Worm (Caenorhabditis elegans) whole organism, L1 larva: Measurements from ENCODE around the gene nphp-2.

Source experiments
- C34B4.2 ChIP-seq: sonication (generic microtip); optimal IDR thresholded peaks from 2 replicates; lab custom pipeline; 2017; ENCODE audit warnings: mild to moderate bottlenecking, missing genetic modification characterization, missing compliant biosample characterization
- F16B12.6 ChIP-seq: fragments of 150-350 bp; optimal IDR thresholded peaks from 2 replicates; lab custom pipeline; 2014; ENCODE audit warnings: missing biosample characterization, missing genetic modification characterization
- Y116A8C.19 ChIP-seq: sonication (generic microtip); optimal IDR thresholded peaks from 2 replicates; lab custom pipeline; 2016; ENCODE audit warnings: missing compliant biosample characterization, missing genetic modification characterization, borderline replicate concordance
- aly-2 ChIP-seq: fragments of 150-350 bp; optimal IDR thresholded peaks from 2 replicates; lab custom pipeline; 2014; ENCODE audit warnings: missing biosample characterization, missing genetic modification characterization
- blmp-1 ChIP-seq: fragments of 150-350 bp; optimal IDR thresholded peaks from 2 replicates; lab custom pipeline; 2014; ENCODE audit warnings: missing biosample characterization, missing genetic modification characterization
- ceh-82 ChIP-seq, 3 experiments: fragments of 150-350 bp in 1 of 3; sonication (generic microtip) in 2 of 3; optimal IDR thresholded peaks; 2 replicates each; lab custom pipeline; 2014 to 2017; ENCODE audit warnings: missing biosample characterization in 3 of 3, missing genetic modification characterization in 3 of 3
- ceh-88 ChIP-seq: fragments of 200-800 bp; sonication (Bioruptor generic); IDR thresholded peaks from 2 replicates; pipeline ENCODE4 v1.3.6; 2022; ENCODE audit warnings: missing genetic modification characterization, missing compliant biosample characterization
- dpl-1 ChIP-seq, 3 experiments: fragments of 150-350 bp in 2 of 3; sonication (generic microtip) in 1 of 3; optimal IDR thresholded peaks; 2 replicates each; lab custom pipeline; 2014 to 2017; ENCODE audit warnings: missing biosample characterization in 3 of 3, missing genetic modification characterization in 3 of 3, missing genetic modification reagents in 3 of 3
- dsc-1 ChIP-seq: sonication (generic microtip); optimal IDR thresholded peaks from 2 replicates; lab custom pipeline; 2016; ENCODE audit warnings: mild to moderate bottlenecking, missing genetic modification characterization, missing compliant biosample characterization
- efl-3 ChIP-seq: fragments of 200-800 bp; sonication (Bioruptor generic); optimal IDR thresholded peaks from 2 replicates; lab custom pipeline; 2018; ENCODE audit warnings: mild to moderate bottlenecking, missing genetic modification characterization, missing compliant biosample characterization
- egl-27 ChIP-seq, 2 experiments: fragments of 150-350 bp in 1 of 2; sonication (generic microtip); optimal IDR thresholded peaks; 3 replicates each; lab custom pipeline; 2017 to 2018; ENCODE audit warnings: missing biosample characterization in 2 of 2, missing genetic modification characterization in 2 of 2, missing genetic modification reagents in 2 of 2
- elt-3 ChIP-seq, 6 experiments: fragments of 150-350 bp in 1 of 6; sonication (generic microtip); optimal IDR thresholded peaks; 2 replicates each; lab custom pipeline; 2017 to 2018; ENCODE audit warnings: missing biosample characterization in 6 of 6, missing genetic modification characterization in 6 of 6, inconsistent platforms in 1 of 6
- ets-5 ChIP-seq: fragments of 200-800 bp; sonication (Bioruptor generic); IDR thresholded peaks from 2 replicates; pipeline ENCODE4 v1.3.6; 2022; ENCODE audit warnings: missing genetic modification characterization, missing compliant biosample characterization
- fkh-4 ChIP-seq: sonication (generic microtip); optimal IDR thresholded peaks from 2 replicates; lab custom pipeline; 2016; ENCODE audit warnings: missing compliant biosample characterization, missing genetic modification characterization, borderline replicate concordance
- fos-1 ChIP-seq: fragments of 150-350 bp; optimal IDR thresholded peaks from 2 replicates; lab custom pipeline; 2014; ENCODE audit warnings: missing biosample characterization, missing genetic modification characterization
- grh-1 ChIP-seq: fragments of 200-800 bp; sonication (Bioruptor generic); IDR thresholded peaks from 2 replicates; pipeline ENCODE4 v1.3.6; 2022; ENCODE audit warnings: missing genetic modification reagents, missing genetic modification characterization, missing compliant biosample characterization
- hpl-2 ChIP-seq: fragments of 150-350 bp; optimal IDR thresholded peaks from 2 replicates; lab custom pipeline; 2014; ENCODE audit warnings: missing biosample characterization, missing genetic modification reagents, missing genetic modification characterization
- irx-1 ChIP-seq: sonication (generic microtip); optimal IDR thresholded peaks from 2 replicates; lab custom pipeline; 2016; ENCODE audit warnings: missing genetic modification characterization, missing compliant biosample characterization
- lin-13 ChIP-seq: fragments of 150-350 bp; optimal IDR thresholded peaks from 2 replicates; lab custom pipeline; 2014; ENCODE audit warnings: missing biosample characterization, missing genetic modification reagents, missing genetic modification characterization
- lin-14 ChIP-seq: fragments of 200-800 bp; sonication (Bioruptor generic); optimal IDR thresholded peaks from 2 replicates; lab custom pipeline; 2018; ENCODE audit warnings: mild to moderate bottlenecking, missing genetic modification characterization, moderate library complexity, missing compliant biosample characterization
- lin-15B ChIP-seq: fragments of 150-350 bp; sonication (generic microtip); optimal IDR thresholded peaks from 3 replicates; lab custom pipeline; 2014; ENCODE audit warnings: missing biosample characterization, missing genetic modification characterization
- lin-35 ChIP-seq, 2 experiments: fragments of 150-350 bp; optimal IDR thresholded peaks; 2 replicates each; lab custom pipeline; 2014; ENCODE audit warnings: missing biosample characterization in 2 of 2, missing genetic modification characterization in 2 of 2, missing genetic modification reagents in 2 of 2
- lin-39 ChIP-seq: fragments of 150-350 bp; optimal IDR thresholded peaks from 2 replicates; lab custom pipeline; 2014; ENCODE audit warnings: missing biosample characterization, missing genetic modification reagents, missing genetic modification characterization
- mdl-1 ChIP-seq, 2 experiments: fragments of 150-350 bp; optimal IDR thresholded peaks; 2 replicates each; lab custom pipeline; 2014 to 2017; ENCODE audit warnings: missing biosample characterization in 2 of 2, missing genetic modification characterization in 2 of 2, inconsistent platforms in 1 of 2
- mef-2 ChIP-seq: fragments of 150-350 bp; optimal IDR thresholded peaks from 2 replicates; lab custom pipeline; 2014; ENCODE audit warnings: missing biosample characterization, missing genetic modification characterization
- mep-1 ChIP-seq: fragments of 150-350 bp; optimal IDR thresholded peaks from 2 replicates; lab custom pipeline; 2014; ENCODE audit warnings: missing biosample characterization, missing genetic modification characterization
- nhr-20 ChIP-seq: sonication (generic microtip); optimal IDR thresholded peaks from 2 replicates; lab custom pipeline; 2016; ENCODE audit warnings: mild to moderate bottlenecking, missing genetic modification characterization, missing compliant biosample characterization
- nhr-237 ChIP-seq: fragments of 150-350 bp; optimal IDR thresholded peaks from 2 replicates; lab custom pipeline; 2014; ENCODE audit warnings: missing biosample characterization, missing genetic modification characterization
- nhr-47 ChIP-seq: sonication (generic microtip); optimal IDR thresholded peaks from 2 replicates; lab custom pipeline; 2016; ENCODE audit warnings: mild to moderate bottlenecking, missing genetic modification characterization, moderate library complexity, missing compliant biosample characterization
- nhr-71 ChIP-seq: sonication (generic microtip); optimal IDR thresholded peaks from 2 replicates; lab custom pipeline; 2016; ENCODE audit warnings: mild to moderate bottlenecking, missing genetic modification characterization, moderate library complexity, missing compliant biosample characterization
- nhr-76 ChIP-seq: sonication (generic microtip); optimal IDR thresholded peaks from 2 replicates; lab custom pipeline; 2017; ENCODE audit warnings: missing biosample characterization, missing genetic modification characterization
- nhr-84 ChIP-seq: sonication (generic microtip); optimal IDR thresholded peaks from 2 replicates; lab custom pipeline; 2017; ENCODE audit warnings: missing biosample characterization, missing genetic modification characterization
- nhr-90 ChIP-seq: sonication (generic microtip); optimal IDR thresholded peaks from 2 replicates; lab custom pipeline; 2016; ENCODE audit warnings: mild to moderate bottlenecking, missing genetic modification characterization, missing compliant biosample characterization; ENCODE audit not compliant: poor library complexity
- pag-3 ChIP-seq: sonication (generic microtip); optimal IDR thresholded peaks from 2 replicates; lab custom pipeline; 2017; ENCODE audit warnings: missing genetic modification characterization, mild to moderate bottlenecking, missing compliant biosample characterization, antibody characterized with exemption, borderline replicate concordance; ENCODE audit not compliant: insufficient read depth
- rnt-1 ChIP-seq: sonication (generic microtip); optimal IDR thresholded peaks from 2 replicates; lab custom pipeline; 2016; ENCODE audit warnings: mild to moderate bottlenecking, missing genetic modification characterization, moderate library complexity, missing compliant biosample characterization
- skn-1 ChIP-seq: fragments of 150-350 bp; optimal IDR thresholded peaks from 2 replicates; lab custom pipeline; 2014; ENCODE audit warnings: missing biosample characterization, missing genetic modification characterization
- sox-4 ChIP-seq: sonication (generic microtip); optimal IDR thresholded peaks from 2 replicates; lab custom pipeline; 2016; ENCODE audit warnings: missing genetic modification characterization, missing compliant biosample characterization
- sup-37 ChIP-seq: fragments of 200-800 bp; sonication (Bioruptor generic); optimal IDR thresholded peaks from 2 replicates; lab custom pipeline; 2018; ENCODE audit warnings: mild to moderate bottlenecking, missing genetic modification characterization, missing compliant biosample characterization
- swsn-7 ChIP-seq: sonication (generic microtip); optimal IDR thresholded peaks from 2 replicates; lab custom pipeline; 2016; ENCODE audit warnings: missing genetic modification characterization, missing compliant biosample characterization
- tlp-1 ChIP-seq: fragments of 150-350 bp; optimal IDR thresholded peaks from 2 replicates; lab custom pipeline; 2014; ENCODE audit warnings: missing biosample characterization, missing genetic modification characterization
- unc-30 ChIP-seq: sonication (generic microtip); optimal IDR thresholded peaks from 2 replicates; lab custom pipeline; 2017; ENCODE audit warnings: missing biosample characterization, missing genetic modification characterization
- xbp-1 ChIP-seq: sonication (generic microtip); optimal IDR thresholded peaks from 2 replicates; lab custom pipeline; 2016; ENCODE audit warnings: missing genetic modification characterization, missing compliant biosample characterization
- zag-1 ChIP-seq: fragments of 150-350 bp; optimal IDR thresholded peaks from 2 replicates; lab custom pipeline; 2014; ENCODE audit warnings: missing biosample characterization, missing genetic modification characterization
- zip-4 ChIP-seq: fragments of 200-800 bp; sonication (Bioruptor generic); optimal IDR thresholded peaks from 2 replicates; lab custom pipeline; 2018; ENCODE audit warnings: mild to moderate bottlenecking, missing genetic modification characterization, moderate library complexity, missing compliant biosample characterization
- ztf-11 ChIP-seq, 2 experiments: sonication (generic microtip); optimal IDR thresholded peaks; 2 replicates each; lab custom pipeline; 2016 to 2017; ENCODE audit warnings: missing genetic modification characterization in 2 of 2, missing biosample characterization in 1 of 2, missing compliant biosample characterization in 1 of 2
- ztf-4 ChIP-seq: fragments of 150-350 bp; optimal IDR thresholded peaks from 2 replicates; lab custom pipeline; 2014; ENCODE audit warnings: missing biosample characterization, missing genetic modification characterization

Gene nphp-2

ce11 chrV:1937963-1938362 lies 42.4 kb downstream of the nphp-2 start, which contains the start of gene glb-25:
Gene glb-25 (plus strand): TSS chrV:1938263.
- no peak for TF ChIP-seq sup-37 (GFP tag; lab: Kevin White, UChicago)
- no peak for TF ChIP-seq irx-1 (tag; lab: Kevin White, UChicago)
- TF ChIP-seq grh-1 (GFP tag; lab: Robert Waterston, UW) = no peak
- no peak for TF ChIP-seq nhr-71 (tag; lab: Kevin White, UChicago)
- TF ChIP-seq ztf-4 (tag; lab: Kevin White, UChicago) = no peak

DNA sequence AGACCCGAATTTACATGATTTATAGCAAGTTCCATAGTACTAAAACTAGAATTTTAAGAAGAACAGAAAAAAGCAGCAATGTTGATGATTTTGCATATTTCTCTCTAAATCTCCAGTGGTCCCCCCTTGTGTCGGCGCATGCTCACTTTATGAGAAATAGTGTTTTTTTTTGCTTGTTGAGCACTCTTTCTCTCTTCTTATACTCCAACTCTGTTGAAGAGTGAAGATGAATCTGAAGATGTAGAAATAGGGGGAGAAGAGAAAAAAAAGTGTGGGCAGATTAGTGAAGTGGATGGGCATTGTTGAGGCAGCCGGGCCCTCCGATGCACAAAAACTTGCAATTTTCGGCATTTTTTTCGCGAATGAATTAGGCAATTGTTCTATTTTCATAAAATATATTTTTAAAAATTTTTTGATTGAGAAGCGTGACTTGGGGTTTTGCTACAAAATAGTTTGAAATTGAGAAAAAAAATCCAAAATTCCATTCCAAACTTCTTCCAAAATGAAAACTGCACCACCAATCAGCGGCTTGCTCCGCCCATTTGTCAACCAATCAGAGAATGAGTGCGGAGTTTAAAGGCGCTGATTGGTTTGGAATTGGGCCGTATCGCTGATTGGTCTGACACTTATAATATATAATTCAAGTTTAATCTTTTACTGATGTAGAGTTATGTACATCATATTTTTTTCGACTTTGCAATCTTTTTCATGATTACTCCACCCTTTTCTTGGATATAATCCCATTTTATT lies 45.1 kb downstream of the nphp-2 start:
- TF ChIP-seq nhr-71 (tag; lab: Kevin White, UChicago) (no peak), unc-30 (tag; lab: Kevin White, UChicago) (no peak), ceh-82 (tag; optimal IDR thresholded peaks at IDR 0.05; lab: Kevin White, UChicago) (peak in 1 of 3 experiments; percentile 5), lin-14 (GFP tag; lab: Kevin White, UChicago) (peak; percentile 87)

DNA sequence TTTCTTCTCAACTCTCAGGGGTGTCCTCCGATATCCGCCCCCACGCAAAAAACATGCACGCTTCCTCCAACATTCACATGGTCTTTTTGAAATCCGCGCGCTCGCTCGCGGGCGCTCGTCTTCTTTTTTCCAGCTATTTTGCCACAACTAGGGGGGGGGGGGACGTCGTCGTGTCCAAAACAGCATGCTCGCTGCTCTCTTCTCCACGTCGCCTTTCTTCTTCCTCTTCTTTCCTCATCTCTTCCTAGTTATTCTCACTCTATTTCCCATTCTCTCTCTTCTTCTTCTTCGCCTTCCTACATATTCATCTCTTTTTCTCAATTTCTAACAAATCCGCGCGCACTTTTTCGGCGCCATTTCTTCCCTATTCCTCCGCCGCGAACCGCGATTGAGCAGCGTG lies 47.9 kb downstream of the nphp-2 start:
- TF ChIP-seq sox-4 (tag; lab: Kevin White, UChicago) (no peak), rnt-1 (tag; lab: Kevin White, UChicago) (no peak), fkh-4 (no peak), elt-3 (tag; optimal IDR thresholded peaks at IDR 0.05; lab: Kevin White, UChicago) (no peak), swsn-7 (tag; lab: Kevin White, UChicago) (peak; percentile 57), mdl-1 (tag; optimal IDR thresholded peaks at IDR 0.05; lab: Kevin White, UChicago) (peak in 1 of 2 experiments; percentile 1), ceh-88 (no peak), hpl-2 (GFP tag; lab: Kevin White, UChicago) (no peak), F16B12.6 (tag; lab: Kevin White, UChicago) (no peak), mef-2 (no peak), mep-1 (tag; lab: Kevin White, UChicago) (no peak), lin-35 (GFP tag; optimal IDR thresholded peaks at IDR 0.05; lab: Kevin White, UChicago) (peak in 1 of 2 experiments; percentile 24), xbp-1 (tag; lab: Kevin White, UChicago) (peak; percentile 36), lin-14 (GFP tag; lab: Kevin White, UChicago) (peak; percentile 98), lin-13 (GFP tag; lab: Kevin White, UChicago) (no peak), skn-1 (tag; lab: Kevin White, UChicago) (no peak), ztf-4 (tag; lab: Kevin White, UChicago) (no peak), C34B4.2 (tag; lab: Kevin White, UChicago) (no peak), egl-27 (tag; optimal IDR thresholded peaks at IDR 0.05; lab: Kevin White, UChicago) (no peak), zip-4 (no peak), nhr-47 (peak; percentile 52), dpl-1 (GFP tag; optimal IDR thresholded peaks at IDR 0.05; lab: Kevin White, UChicago) (no peak), nhr-76 (tag; lab: Kevin White, UChicago) (no peak), blmp-1 (no peak), unc-30 (tag; lab: Kevin White, UChicago) (no peak), Y116A8C.19 (tag; lab: Kevin White, UChicago) (no peak), tlp-1 (tag; lab: Kevin White, UChicago) (no peak), fos-1 (tag; lab: Kevin White, UChicago) (no peak), nhr-20 (tag; lab: Kevin White, UChicago) (no peak), nhr-237 (tag; lab: Kevin White, UChicago) (no peak), dsc-1 (tag; lab: Kevin White, UChicago) (no peak), pag-3 (tag; lab: Kevin White, UChicago) (no peak), lin-39 (tag; lab: Kevin White, UChicago) (no peak), ets-5 (GFP tag; lab: Robert Waterston, UW) (no peak), zag-1 (tag; lab: Kevin White, UChicago) (no peak), lin-15B (tag; lab: Kevin White, UChicago) (no peak), nhr-84 (tag; lab: Kevin White, UChicago) (no peak), irx-1 (tag; lab: Kevin White, UChicago) (peak; percentile 25), efl-3 (no peak), ceh-82 (tag; optimal IDR thresholded peaks at IDR 0.05; lab: Kevin White, UChicago) (peak in 1 of 3 experiments; percentile 47), nhr-90 (tag; lab: Kevin White, UChicago) (no peak), aly-2 (tag; lab: Kevin White, UChicago) (no peak), ztf-11 (tag; optimal IDR thresholded peaks at IDR 0.05; lab: Kevin White, UChicago) (no peak)
